Worm (Caenorhabditis elegans) whole organism, L1 larva: ENCODE measurements around the gene ral-1.

Experiments used
- C04F5.9 ChIP-seq: sonication (generic microtip); optimal IDR thresholded peaks from 2 replicates; lab custom pipeline; 2016; ENCODE audit warnings: missing genetic modification characterization, missing compliant biosample characterization
- C34B4.2 ChIP-seq: sonication (generic microtip); optimal IDR thresholded peaks from 2 replicates; lab custom pipeline; 2017; ENCODE audit warnings: mild to moderate bottlenecking, missing genetic modification characterization, missing compliant biosample characterization
- F16B12.6 ChIP-seq: fragments of 150-350 bp; optimal IDR thresholded peaks from 2 replicates; lab custom pipeline; 2014; ENCODE audit warnings: missing biosample characterization, missing genetic modification characterization
- Y116A8C.19 ChIP-seq: sonication (generic microtip); optimal IDR thresholded peaks from 2 replicates; lab custom pipeline; 2016; ENCODE audit warnings: missing compliant biosample characterization, missing genetic modification characterization, borderline replicate concordance
- aha-1 ChIP-seq: fragments of 150-350 bp; optimal IDR thresholded peaks from 2 replicates; lab custom pipeline; 2014; ENCODE audit warnings: missing biosample characterization, missing genetic modification characterization
- aly-2 ChIP-seq: fragments of 150-350 bp; optimal IDR thresholded peaks from 2 replicates; lab custom pipeline; 2014; ENCODE audit warnings: missing biosample characterization, missing genetic modification characterization
- blmp-1 ChIP-seq: fragments of 150-350 bp; optimal IDR thresholded peaks from 2 replicates; lab custom pipeline; 2014; ENCODE audit warnings: missing biosample characterization, missing genetic modification characterization
- ceh-63 ChIP-seq: fragments of 200-800 bp; sonication (Bioruptor generic); optimal IDR thresholded peaks from 2 replicates; lab custom pipeline; 2018; ENCODE audit warnings: mild to moderate bottlenecking, missing genetic modification characterization, missing compliant biosample characterization
- ceh-8 ChIP-seq: fragments of 200-800 bp; sonication (Bioruptor generic); optimal IDR thresholded peaks from 2 replicates; lab custom pipeline; 2018; ENCODE audit warnings: mild to moderate bottlenecking, missing genetic modification characterization, moderate library complexity, missing compliant biosample characterization
- ceh-82 ChIP-seq, 3 experiments: fragments of 150-350 bp in 1 of 3; sonication (generic microtip) in 2 of 3; optimal IDR thresholded peaks; 2 replicates each; lab custom pipeline; 2014 to 2017; ENCODE audit warnings: missing biosample characterization in 3 of 3, missing genetic modification characterization in 3 of 3
- ceh-88 ChIP-seq: fragments of 200-800 bp; sonication (Bioruptor generic); IDR thresholded peaks from 2 replicates; pipeline ENCODE4 v1.3.6; 2022; ENCODE audit warnings: missing genetic modification characterization, missing compliant biosample characterization
- dpl-1 ChIP-seq, 3 experiments: fragments of 150-350 bp in 2 of 3; sonication (generic microtip) in 1 of 3; optimal IDR thresholded peaks; 2 replicates each; lab custom pipeline; 2014 to 2017; ENCODE audit warnings: missing biosample characterization in 3 of 3, missing genetic modification characterization in 3 of 3, missing genetic modification reagents in 3 of 3
- dsc-1 ChIP-seq: sonication (generic microtip); optimal IDR thresholded peaks from 2 replicates; lab custom pipeline; 2016; ENCODE audit warnings: mild to moderate bottlenecking, missing genetic modification characterization, missing compliant biosample characterization
- efl-1 ChIP-seq, 4 experiments: fragments of 150-350 bp; optimal IDR thresholded peaks in 3 of 4; peaks in 1 of 4; 1 replicate in 1 of 4; 2 replicates in 3 of 4; lab custom pipeline; 2014; ENCODE audit warnings: missing biosample characterization in 2 of 4, missing genetic modification characterization in 2 of 4, missing genetic modification reagents in 2 of 4
- efl-3 ChIP-seq: fragments of 200-800 bp; sonication (Bioruptor generic); optimal IDR thresholded peaks from 2 replicates; lab custom pipeline; 2018; ENCODE audit warnings: mild to moderate bottlenecking, missing genetic modification characterization, missing compliant biosample characterization
- egl-27 ChIP-seq, 2 experiments: fragments of 150-350 bp in 1 of 2; sonication (generic microtip); optimal IDR thresholded peaks; 3 replicates each; lab custom pipeline; 2017 to 2018; ENCODE audit warnings: missing biosample characterization in 2 of 2, missing genetic modification characterization in 2 of 2, missing genetic modification reagents in 2 of 2
- elt-2 ChIP-seq: sonication (generic microtip); optimal IDR thresholded peaks from 2 replicates; lab custom pipeline; 2016; ENCODE audit warnings: missing genetic modification characterization, mild to moderate bottlenecking, inconsistent platforms, missing compliant biosample characterization, missing genetic modification reagents
- elt-3 ChIP-seq, 6 experiments: fragments of 150-350 bp in 1 of 6; sonication (generic microtip); optimal IDR thresholded peaks; 2 replicates each; lab custom pipeline; 2017 to 2018; ENCODE audit warnings: missing biosample characterization in 6 of 6, missing genetic modification characterization in 6 of 6, inconsistent platforms in 1 of 6
- ets-5 ChIP-seq: fragments of 200-800 bp; sonication (Bioruptor generic); IDR thresholded peaks from 2 replicates; pipeline ENCODE4 v1.3.6; 2022; ENCODE audit warnings: missing genetic modification characterization, missing compliant biosample characterization
- fkh-8 ChIP-seq: sonication (generic microtip); optimal IDR thresholded peaks from 2 replicates; lab custom pipeline; 2016; ENCODE audit warnings: mild to moderate bottlenecking, missing genetic modification characterization, missing compliant biosample characterization
- fos-1 ChIP-seq: fragments of 150-350 bp; optimal IDR thresholded peaks from 2 replicates; lab custom pipeline; 2014; ENCODE audit warnings: missing biosample characterization, missing genetic modification characterization
- irx-1 ChIP-seq: sonication (generic microtip); optimal IDR thresholded peaks from 2 replicates; lab custom pipeline; 2016; ENCODE audit warnings: missing genetic modification characterization, missing compliant biosample characterization
- isw-1 ChIP-seq: fragments of 200-800 bp; sonication (Bioruptor generic); IDR thresholded peaks from 2 replicates; pipeline ENCODE4 v1.3.6; 2022; ENCODE audit warnings: missing genetic modification characterization, missing compliant biosample characterization
- jun-1 ChIP-seq: fragments of 150-350 bp; optimal IDR thresholded peaks from 2 replicates; lab custom pipeline; 2014; ENCODE audit warnings: missing biosample characterization, missing genetic modification reagents, missing genetic modification characterization
- lin-13 ChIP-seq: fragments of 150-350 bp; optimal IDR thresholded peaks from 2 replicates; lab custom pipeline; 2014; ENCODE audit warnings: missing biosample characterization, missing genetic modification reagents, missing genetic modification characterization
- lin-14 ChIP-seq: fragments of 200-800 bp; sonication (Bioruptor generic); optimal IDR thresholded peaks from 2 replicates; lab custom pipeline; 2018; ENCODE audit warnings: mild to moderate bottlenecking, missing genetic modification characterization, moderate library complexity, missing compliant biosample characterization
- lin-35 ChIP-seq, 2 experiments: fragments of 150-350 bp; optimal IDR thresholded peaks; 2 replicates each; lab custom pipeline; 2014; ENCODE audit warnings: missing biosample characterization in 2 of 2, missing genetic modification characterization in 2 of 2, missing genetic modification reagents in 2 of 2
- lir-3 ChIP-seq: sonication (generic microtip); optimal IDR thresholded peaks from 2 replicates; lab custom pipeline; 2016; ENCODE audit warnings: mild to moderate bottlenecking, missing genetic modification characterization, moderate library complexity, missing compliant biosample characterization; ENCODE audit not compliant: poor library complexity
- lsy-2 ChIP-seq, 2 experiments: fragments of 150-350 bp; optimal IDR thresholded peaks; 2 replicates each; lab custom pipeline; 2014; ENCODE audit warnings: missing biosample characterization in 2 of 2, missing genetic modification characterization in 2 of 2
- mab-9 ChIP-seq: fragments of 200-800 bp; sonication (Bioruptor generic); IDR thresholded peaks from 2 replicates; pipeline ENCODE4 v1.3.6; 2022; ENCODE audit warnings: missing genetic modification reagents, missing genetic modification characterization, missing compliant biosample characterization
- mdl-1 ChIP-seq, 2 experiments: fragments of 150-350 bp; optimal IDR thresholded peaks; 2 replicates each; lab custom pipeline; 2014 to 2017; ENCODE audit warnings: missing biosample characterization in 2 of 2, missing genetic modification characterization in 2 of 2, inconsistent platforms in 1 of 2
- mef-2 ChIP-seq: fragments of 150-350 bp; optimal IDR thresholded peaks from 2 replicates; lab custom pipeline; 2014; ENCODE audit warnings: missing biosample characterization, missing genetic modification characterization
- nhr-19 ChIP-seq: fragments of 200-800 bp; sonication (Bioruptor generic); conservative IDR thresholded peaks from 2 replicates; pipeline ENCODE4 v1.3.6; 2022; ENCODE audit warnings: missing genetic modification characterization, missing compliant biosample characterization
- nhr-237 ChIP-seq: fragments of 150-350 bp; optimal IDR thresholded peaks from 2 replicates; lab custom pipeline; 2014; ENCODE audit warnings: missing biosample characterization, missing genetic modification characterization
- nhr-28 ChIP-seq: fragments of 150-350 bp; optimal IDR thresholded peaks from 2 replicates; lab custom pipeline; 2014; ENCODE audit warnings: missing biosample characterization, missing genetic modification characterization
- nhr-47 ChIP-seq: sonication (generic microtip); optimal IDR thresholded peaks from 2 replicates; lab custom pipeline; 2016; ENCODE audit warnings: mild to moderate bottlenecking, missing genetic modification characterization, moderate library complexity, missing compliant biosample characterization
- nhr-71 ChIP-seq: sonication (generic microtip); optimal IDR thresholded peaks from 2 replicates; lab custom pipeline; 2016; ENCODE audit warnings: mild to moderate bottlenecking, missing genetic modification characterization, moderate library complexity, missing compliant biosample characterization
- nhr-76 ChIP-seq: sonication (generic microtip); optimal IDR thresholded peaks from 2 replicates; lab custom pipeline; 2017; ENCODE audit warnings: missing biosample characterization, missing genetic modification characterization
- nhr-77 ChIP-seq: fragments of 150-350 bp; optimal IDR thresholded peaks from 2 replicates; lab custom pipeline; 2014; ENCODE audit warnings: missing biosample characterization, missing genetic modification characterization
- nhr-85 ChIP-seq: sonication (generic microtip); peaks from one replicate; lab custom pipeline; 2016; ENCODE audit warnings: missing genetic modification characterization, inconsistent platforms, missing compliant biosample characterization
- nhr-90 ChIP-seq: sonication (generic microtip); optimal IDR thresholded peaks from 2 replicates; lab custom pipeline; 2016; ENCODE audit warnings: mild to moderate bottlenecking, missing genetic modification characterization, missing compliant biosample characterization; ENCODE audit not compliant: poor library complexity
- skn-1 ChIP-seq: fragments of 150-350 bp; optimal IDR thresholded peaks from 2 replicates; lab custom pipeline; 2014; ENCODE audit warnings: missing biosample characterization, missing genetic modification characterization
- snu-23 ChIP-seq: sonication (generic microtip); optimal IDR thresholded peaks from 2 replicates; lab custom pipeline; 2016; ENCODE audit warnings: missing genetic modification characterization, missing compliant biosample characterization
- sox-4 ChIP-seq: sonication (generic microtip); optimal IDR thresholded peaks from 2 replicates; lab custom pipeline; 2016; ENCODE audit warnings: missing genetic modification characterization, missing compliant biosample characterization
- tbx-2 ChIP-seq: sonication (generic microtip); optimal IDR thresholded peaks from 2 replicates; lab custom pipeline; 2016; ENCODE audit warnings: missing genetic modification characterization, missing compliant biosample characterization
- tlp-1 ChIP-seq: fragments of 150-350 bp; optimal IDR thresholded peaks from 2 replicates; lab custom pipeline; 2014; ENCODE audit warnings: missing biosample characterization, missing genetic modification characterization
- xbp-1 ChIP-seq: sonication (generic microtip); optimal IDR thresholded peaks from 2 replicates; lab custom pipeline; 2016; ENCODE audit warnings: missing genetic modification characterization, missing compliant biosample characterization

ral-1 gene

ce11 chrIII:3304554-3304953 is 6.6 kb upstream of the ral-1 start (continued):
- TF ChIP-seq ceh-63 (GFP tag; lab: Kevin White, UChicago) (no peak), nhr-71 (tag; lab: Kevin White, UChicago) (no peak), mab-9 (GFP tag; lab: Robert Waterston, UW) (no peak), ceh-8 (GFP tag; lab: Kevin White, UChicago) (no peak), elt-2 (no peak), dpl-1 (GFP tag; optimal IDR thresholded peaks at IDR 0.05; lab: Kevin White, UChicago) (peak in 1 of 3 experiments; percentile 4), egl-27 (tag; optimal IDR thresholded peaks at IDR 0.05; lab: Kevin White, UChicago) (no peak), C34B4.2 (tag; lab: Kevin White, UChicago) (no peak), ceh-88 (no peak), elt-3 (tag; optimal IDR thresholded peaks at IDR 0.05; lab: Kevin White, UChicago) (no peak), lin-13 (GFP tag; lab: Kevin White, UChicago) (no peak), C04F5.9 (no peak), tbx-2 (tag; lab: Kevin White, UChicago) (no peak), aha-1 (no peak), nhr-28 (tag; lab: Kevin White, UChicago) (no peak), isw-1 (GFP tag; lab: Robert Waterston, UW) (no peak), sox-4 (no peak), snu-23 (GFP tag; lab: Kevin White, UChicago) (peak; percentile 1), ets-5 (GFP tag; lab: Robert Waterston, UW) (no peak), nhr-76 (tag; lab: Kevin White, UChicago) (no peak), nhr-85 (tag; lab: Kevin White, UChicago) (peak; percentile 46), dsc-1 (peak; percentile 61), nhr-237 (no peak)

- TF ChIP-seq skn-1 (tag; lab: Kevin White, UChicago) (peak; percentile 70), jun-1 (tag; lab: Kevin White, UChicago) (peak; percentile 62), snu-23 (GFP tag; lab: Kevin White, UChicago) (no peak)
Observed at ce11 chrIII:3306322-3306721, 4.8 kb upstream of the ral-1 start.

ce11 chrIII:3307379-3307778 is 3.7 kb upstream of the ral-1 start:
- TF ChIP-seq lin-14 (GFP tag; lab: Kevin White, UChicago) = peak; percentile 51
- TF ChIP-seq nhr-19 (GFP tag; lab: Robert Waterston, UW) = no peak
- TF ChIP-seq snu-23 (GFP tag; lab: Kevin White, UChicago) = no peak
- no peak for TF ChIP-seq C34B4.2 (tag; lab: Kevin White, UChicago)
- TF ChIP-seq irx-1 (tag; lab: Kevin White, UChicago) = peak; percentile 20
- TF ChIP-seq nhr-77 (tag; lab: Kevin White, UChicago) = peak; percentile 7
- TF ChIP-seq nhr-71 (tag; lab: Kevin White, UChicago) = peak; percentile 21
- TF ChIP-seq ceh-82 (tag; optimal IDR thresholded peaks at IDR 0.05; lab: Kevin White, UChicago) = peak in 1 of 3 experiments; percentile 9
- TF ChIP-seq fos-1 = peak; percentile 0

ce11 chrIII:3308940-3309339 is 2.2 kb upstream of the ral-1 start:
- no peak for TF ChIP-seq lin-13 (GFP tag; lab: Kevin White, UChicago)
- peak; percentile 91 for TF ChIP-seq blmp-1
- no peak for TF ChIP-seq xbp-1 (tag; lab: Kevin White, UChicago)
- no peak for TF ChIP-seq fkh-8
- no peak for TF ChIP-seq tlp-1 (tag; lab: Kevin White, UChicago)
- no peak for TF ChIP-seq mef-2 (tag; lab: Kevin White, UChicago)
- no peak for TF ChIP-seq nhr-90 (tag; lab: Kevin White, UChicago)
- TF ChIP-seq nhr-47 (tag; lab: Kevin White, UChicago) = no peak
- peak in 1 of 2 experiments; percentile 20 for TF ChIP-seq lin-35 (GFP tag; optimal IDR thresholded peaks at IDR 0.05; lab: Kevin White, UChicago)
- no peak for TF ChIP-seq mdl-1 (tag; optimal IDR thresholded peaks at IDR 0.05; lab: Kevin White, UChicago)
- no peak for TF ChIP-seq irx-1 (tag; lab: Kevin White, UChicago)
- TF ChIP-seq nhr-71 (tag; lab: Kevin White, UChicago) = peak; percentile 28
- TF ChIP-seq efl-3 (GFP tag; lab: Kevin White, UChicago) = no peak
- no peak for TF ChIP-seq C34B4.2 (tag; lab: Kevin White, UChicago)
- no peak for TF ChIP-seq F16B12.6
- no peak for TF ChIP-seq lir-3 (tag; lab: Kevin White, UChicago)
- no peak for TF ChIP-seq aha-1
- TF ChIP-seq efl-1 (optimal IDR thresholded peaks at IDR 0.05; lab: Kevin White, UChicago) = peak in 1 of 2 experiments; percentile 4
- TF ChIP-seq efl-1 (GFP tag; optimal IDR thresholded peaks at IDR 0.05 in 1 of 2; lab: Kevin White, UChicago) = no peak
- no peak for TF ChIP-seq C04F5.9
- no peak for TF ChIP-seq aly-2
- no peak for TF ChIP-seq lsy-2 (tag; optimal IDR thresholded peaks at IDR 0.05; lab: Kevin White, UChicago)
- TF ChIP-seq Y116A8C.19 (tag; lab: Kevin White, UChicago) = no peak
